Worm (Caenorhabditis elegans) whole organism, young adult: ENCODE measurements around the gene cbs-2.

ENCODE experiments used
- F33H1.4 ChIP-seq: fragments of 200-800 bp; sonication (Bioruptor generic); IDR thresholded peaks from 2 replicates; pipeline ENCODE4 v1.3.6; 2022; ENCODE audit warnings: missing genetic modification reagents, missing genetic modification characterization, missing compliant biosample characterization
- aptf-2 ChIP-seq: fragments of 200-800 bp; sonication (Bioruptor generic); conservative IDR thresholded peaks from 2 replicates; pipeline ENCODE4 v1.3.6; 2022; ENCODE audit warnings: missing genetic modification reagents, missing genetic modification characterization, missing compliant biosample characterization
- egrh-3 ChIP-seq: fragments of 200-800 bp; sonication (Bioruptor generic); IDR thresholded peaks from 2 replicates; pipeline ENCODE4 v1.3.6; 2022; ENCODE audit warnings: missing genetic modification reagents, missing genetic modification characterization, missing compliant biosample characterization
- lin-26 ChIP-seq: fragments of 200-800 bp; sonication (Bioruptor generic); IDR thresholded peaks from 2 replicates; pipeline ENCODE4 v1.3.6; 2022; ENCODE audit warnings: missing genetic modification reagents, missing genetic modification characterization, missing compliant biosample characterization
- tlf-1 ChIP-seq: fragments of 200-800 bp; sonication (Bioruptor generic); optimal IDR thresholded peaks from 2 replicates; lab custom pipeline; 2018; ENCODE audit warnings: mild to moderate bottlenecking, missing genetic modification characterization, missing compliant biosample characterization
- zfh-2 ChIP-seq: fragments of 200-800 bp; sonication (Bioruptor generic); conservative IDR thresholded peaks from 2 replicates; pipeline ENCODE4 v1.3.6; 2022; ENCODE audit warnings: missing genetic modification reagents, missing genetic modification characterization, missing compliant biosample characterization

DNA sequence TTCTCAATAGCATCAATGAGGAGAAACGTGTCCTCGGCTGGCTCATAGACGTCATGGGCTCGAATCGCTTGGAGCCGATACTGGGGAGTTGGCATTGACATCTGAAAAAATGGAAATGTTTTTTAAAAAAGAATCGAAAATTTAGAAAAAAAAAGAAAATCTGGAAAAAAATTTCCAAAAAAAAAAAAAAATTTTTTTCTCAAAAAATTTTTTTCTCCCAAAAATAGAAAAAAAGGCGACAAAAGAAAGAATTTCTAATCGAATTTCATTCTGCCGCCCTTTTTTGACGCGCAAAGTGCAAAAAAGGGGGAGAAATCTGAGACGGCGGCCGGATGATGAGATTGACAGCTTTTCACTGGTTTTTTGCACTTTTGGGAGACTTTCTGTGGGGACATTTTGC, 34.0 kb downstream of the cbs-2 start, which contains the start of gene mtq-2:
- TF ChIP-seq F33H1.4 (GFP tag; lab: Robert Waterston, UW) (no peak), lin-26 (GFP tag; lab: Robert Waterston, UW) (no peak), egrh-3 (GFP tag; lab: Robert Waterston, UW) (no peak), tlf-1 (GFP tag; lab: Kevin White, UChicago) (no peak), zfh-2 (GFP tag; lab: Robert Waterston, UW) (no peak), aptf-2 (no peak)
